2 fruit fly cellular contexts compared by ENCODE assay signal in genomic region chr3L:8873053-8873452, dm6.
TF ChIP-seq lines count a peak whose summit lies in the region.

No protein-coding gene starts in this region.

- TF ChIP-seq CTCF in whole organism, embryonic (GFP tag; optimal IDR thresholded peaks at IDR 0.05; lab: Kevin White, UChicago) = no peak

TF ChIP-seq in whole organism, embryonic, 481 proteins besides CTCF, POLR2A, EP300 and RAD21 (continues in another document):
- peak; percentile 44 for TF ChIP-seq kni (GFP tag; optimal IDR thresholded peaks at IDR 0.05; lab: Kevin White, UChicago)
- TF ChIP-seq CG32532 (GFP tag; IDR thresholded peaks at IDR 0.05; lab: Robert Waterston, UW) = no peak
- TF ChIP-seq Sin3A (optimal IDR thresholded peaks at IDR 0.05; lab: Kevin White, UChicago) = no peak
- TF ChIP-seq CG13296 (GFP tag; optimal IDR thresholded peaks at IDR 0.05; lab: Kevin White, UChicago) = no peak
- TF ChIP-seq sens-2 (GFP tag; IDR thresholded peaks at IDR 0.05; lab: Robert Waterston, UW) = no peak
- TF ChIP-seq CG3995 (GFP tag; optimal IDR thresholded peaks at IDR 0.05; lab: Kevin White, UChicago) = no peak
- peak; percentile 42 for TF ChIP-seq caup (GFP tag; optimal IDR thresholded peaks at IDR 0.05; lab: Kevin White, UChicago; ENCODE audit: severe bottlenecking)
- TF ChIP-seq D19B (GFP tag; optimal IDR thresholded peaks at IDR 0.05; lab: Kevin White, UChicago) = no peak
- TF ChIP-seq Hmx (GFP tag; optimal IDR thresholded peaks at IDR 0.05; lab: Kevin White, UChicago) = no peak
- TF ChIP-seq CG1792 (GFP tag; optimal IDR thresholded peaks at IDR 0.05; lab: Kevin White, UChicago) = no peak
- no peak for TF ChIP-seq ap (GFP tag; IDR thresholded peaks at IDR 0.05; lab: Robert Waterston, UW)
- TF ChIP-seq CG7556 (GFP tag; optimal IDR thresholded peaks at IDR 0.05; lab: Kevin White, UChicago) = no peak
- no peak for TF ChIP-seq Elba2 (GFP tag; optimal IDR thresholded peaks at IDR 0.05; lab: Kevin White, UChicago)
- TF ChIP-seq Asciz (GFP tag; optimal IDR thresholded peaks at IDR 0.05; lab: Kevin White, UChicago) = peak; percentile 4
- no peak for TF ChIP-seq knrl (GFP tag; IDR thresholded peaks at IDR 0.05; lab: Robert Waterston, UW; ENCODE audit: partially characterized antibody)
- no peak for TF ChIP-seq YL-1 (GFP tag; optimal IDR thresholded peaks at IDR 0.05; lab: Kevin White, UChicago)
- TF ChIP-seq stwl (tag; optimal IDR thresholded peaks at IDR 0.05; lab: Kevin White, UChicago) = no peak
- no peak for TF ChIP-seq Camta (GFP tag; optimal IDR thresholded peaks at IDR 0.05; lab: Kevin White, UChicago)
- no peak for TF ChIP-seq ttk (GFP tag; IDR thresholded peaks at IDR 0.05; lab: Robert Waterston, UW)
- TF ChIP-seq slp2 (GFP tag; optimal IDR thresholded peaks at IDR 0.05; lab: Kevin White, UChicago) = no peak
- TF ChIP-seq Xrp1 (GFP tag; IDR thresholded peaks at IDR 0.05; lab: Robert Waterston, UW) = no peak
- no peak for TF ChIP-seq phol (tag; optimal IDR thresholded peaks at IDR 0.05; lab: Kevin White, UChicago)
- no peak for TF ChIP-seq CG9817 (tag; optimal IDR thresholded peaks at IDR 0.05; lab: Kevin White, UChicago)
- TF ChIP-seq CG13287 (GFP tag; IDR thresholded peaks at IDR 0.05; lab: Robert Waterston, UW; ENCODE audit: partially characterized antibody) = no peak
- no peak for TF ChIP-seq Opbp (GFP tag; IDR thresholded peaks at IDR 0.05; lab: Robert Waterston, UW; ENCODE audit: partially characterized antibody)
- no peak for TF ChIP-seq CG12219 (GFP tag; optimal IDR thresholded peaks at IDR 0.05; lab: Kevin White, UChicago)
- TF ChIP-seq CG12942 (GFP tag; optimal IDR thresholded peaks at IDR 0.05; lab: Kevin White, UChicago) = no peak
- TF ChIP-seq CG12391 (tag; optimal IDR thresholded peaks at IDR 0.05; lab: Kevin White, UChicago) = no peak
- no peak for TF ChIP-seq E2f1 (GFP tag; IDR thresholded peaks at IDR 0.05; lab: Robert Waterston, UW)
- TF ChIP-seq fd64A (GFP tag; optimal IDR thresholded peaks at IDR 0.05; lab: Kevin White, UChicago) = no peak
- TF ChIP-seq dan (GFP tag; IDR thresholded peaks at IDR 0.05; lab: Robert Waterston, UW) = no peak
- no peak for TF ChIP-seq HLH4C (GFP tag; IDR thresholded peaks at IDR 0.05; lab: Robert Waterston, UW; ENCODE audit: partially characterized antibody)
- TF ChIP-seq CG15696 (tag; optimal IDR thresholded peaks at IDR 0.05; lab: Kevin White, UChicago) = no peak
- TF ChIP-seq Hr78 (GFP tag; optimal IDR thresholded peaks at IDR 0.05; lab: Kevin White, UChicago) = peak in 1 of 2 experiments; percentile 98
- no peak for TF ChIP-seq NFAT (GFP tag; IDR thresholded peaks at IDR 0.05; lab: Robert Waterston, UW)
- no peak for TF ChIP-seq CG17912 (GFP tag; optimal IDR thresholded peaks at IDR 0.05; lab: Kevin White, UChicago)
- TF ChIP-seq H2.0 (GFP tag; IDR thresholded peaks at IDR 0.05; lab: Robert Waterston, UW) = no peak
- peak; percentile 6 for TF ChIP-seq CG2678 (tag; optimal IDR thresholded peaks at IDR 0.05; lab: Kevin White, UChicago)
- TF ChIP-seq Hsf (GFP tag; optimal IDR thresholded peaks at IDR 0.05; lab: Kevin White, UChicago) = no peak
- TF ChIP-seq CG6689 (GFP tag; IDR thresholded peaks at IDR 0.05; lab: Robert Waterston, UW) = no peak
- TF ChIP-seq CG6175 (GFP tag; IDR thresholded peaks at IDR 0.05; lab: Robert Waterston, UW) = no peak
- TF ChIP-seq Atf-2 (GFP tag; optimal IDR thresholded peaks at IDR 0.05; lab: Kevin White, UChicago) = no peak
- TF ChIP-seq Antp (GFP tag; optimal IDR thresholded peaks at IDR 0.05; lab: Kevin White, UChicago) = no peak
- no peak for TF ChIP-seq ac (GFP tag; optimal IDR thresholded peaks at IDR 0.05; lab: Kevin White, UChicago)
- TF ChIP-seq ssp (GFP tag; IDR thresholded peaks at IDR 0.05; lab: Robert Waterston, UW) = no peak
- no peak for TF ChIP-seq CG8944 (GFP tag; optimal IDR thresholded peaks at IDR 0.05; lab: Kevin White, UChicago)
- TF ChIP-seq jigr1 (GFP tag; IDR thresholded peaks at IDR 0.05; lab: Robert Waterston, UW) = no peak
- no peak for TF ChIP-seq CG31224 (GFP tag; IDR thresholded peaks at IDR 0.05; lab: Robert Waterston, UW)

TF ChIP-seq in whole organism, prepupa, 60 proteins besides CTCF, POLR2A, EP300 and RAD21:
- TF ChIP-seq fkh (GFP tag; optimal IDR thresholded peaks at IDR 0.05; lab: Kevin White, UChicago) = peak; percentile 79
- no peak for TF ChIP-seq Smox (GFP tag; optimal IDR thresholded peaks at IDR 0.05; lab: Kevin White, UChicago)
- no peak for TF ChIP-seq lz (GFP tag; optimal IDR thresholded peaks at IDR 0.05; lab: Kevin White, UChicago)
